Fruit fly (Drosophila melanogaster): ENCODE measurements around the gene Fip1.

Fip1 gene

DNA sequence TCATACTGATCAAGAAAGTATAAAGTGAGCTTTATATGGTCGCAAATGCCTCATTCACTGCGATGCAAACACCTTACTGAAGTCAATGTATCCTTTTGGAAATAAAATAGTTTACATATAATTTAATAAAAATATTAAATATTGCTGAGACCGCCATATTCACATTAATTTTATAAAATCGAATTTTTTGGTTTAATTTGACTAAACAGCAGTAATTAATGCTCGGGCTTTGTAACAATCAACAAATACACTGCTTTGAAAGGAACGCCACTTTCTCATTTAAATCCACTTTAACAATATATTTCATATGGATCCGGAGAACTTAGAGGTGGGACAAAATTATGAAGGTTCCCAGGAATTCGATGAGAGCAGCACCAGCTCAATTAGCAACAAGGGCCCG, 4.3 kb upstream of the Fip1 start, which contains the start of gene sac:
Gene sac, plus strand, starts transcription at position 301 of the 400 bp plus-strand sequence.
- TF ChIP-seq CG15479 (GFP tag; optimal IDR thresholded peaks at IDR 0.05), result no peak
- TF ChIP-seq sens (GFP tag), result peak; percentile 13
- no peak for TF ChIP-seq Ssrp (tag; optimal IDR thresholded peaks at IDR 0.05)
- no peak for TF ChIP-seq CG2116 (GFP tag; optimal IDR thresholded peaks at IDR 0.05)
- TF ChIP-seq CG9932 (GFP tag; IDR thresholded peaks at IDR 0.05), result no peak
- TF ChIP-seq kah (GFP tag; optimal IDR thresholded peaks at IDR 0.05), result no peak
- TF ChIP-seq Stat92E (GFP tag; optimal IDR thresholded peaks at IDR 0.05), result no peak

DNA sequence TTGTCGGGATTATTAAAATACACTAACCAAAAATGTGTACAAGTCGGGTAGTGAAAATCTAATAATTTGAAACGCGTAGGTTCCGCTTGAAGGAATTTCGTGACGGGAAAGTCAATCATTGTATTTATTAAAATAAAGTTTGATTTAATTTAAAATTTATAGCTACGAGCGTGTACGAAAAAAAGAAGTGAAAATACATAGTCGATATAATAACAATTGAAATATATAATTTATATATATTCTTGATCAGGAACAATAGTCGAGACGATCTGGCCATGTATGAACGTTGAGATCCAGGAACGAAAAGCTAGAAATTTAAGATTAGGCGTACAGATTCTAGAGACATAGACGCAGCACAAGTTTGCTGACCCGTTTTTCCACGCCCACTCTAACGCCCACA, 21.5 kb downstream of the Fip1 start, which contains the start of gene CG34425:
Gene CG34425, minus strand, starts transcription at position 101 of the 400 bp plus-strand sequence.
- TF ChIP-seq lilli (GFP tag; optimal IDR thresholded peaks at IDR 0.05) (no peak), Sry-δ (GFP tag; optimal IDR thresholded peaks at IDR 0.05) (no peak), btn (GFP tag; optimal IDR thresholded peaks at IDR 0.05) (no peak), CG11560 (tag; IDR thresholded peaks at IDR 0.05) (no peak), CG2889 (GFP tag; IDR thresholded peaks at IDR 0.05) (no peak), CG15479 (GFP tag; optimal IDR thresholded peaks at IDR 0.05) (no peak), Med (GFP tag) (no peak), wor (GFP tag; IDR thresholded peaks at IDR 0.05) (no peak)

DNA sequence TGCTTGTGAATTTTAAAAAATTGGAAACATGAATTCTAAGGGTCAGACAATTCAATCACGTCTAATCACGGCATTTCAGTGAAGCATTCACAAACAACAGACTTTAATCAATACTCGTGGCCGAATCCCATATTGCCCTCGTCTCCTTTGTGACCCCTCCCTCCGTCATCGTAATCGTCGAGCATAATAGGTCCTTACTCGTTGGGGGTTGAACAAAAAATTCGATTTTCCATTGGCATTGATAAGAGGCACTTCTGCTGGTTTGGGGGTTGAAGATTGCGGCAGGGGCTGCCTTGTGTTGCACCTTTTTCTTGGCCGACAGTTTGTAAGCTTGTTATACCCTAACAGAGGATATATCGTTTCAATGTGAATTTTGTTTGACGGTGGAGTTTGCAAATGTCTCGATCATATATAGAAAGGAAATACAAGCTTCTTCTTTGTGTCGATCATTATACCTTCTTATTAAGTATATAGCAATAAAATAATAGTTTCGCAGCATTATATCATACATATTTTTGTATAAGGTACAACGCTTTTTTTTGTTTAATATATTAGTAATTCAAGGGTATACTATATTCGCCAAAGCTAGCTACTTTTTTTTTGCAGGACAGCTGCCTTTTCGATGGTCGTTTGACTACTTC, 39.5 kb downstream of the Fip1 start:
- TF ChIP-seq CG2199 (GFP tag; IDR thresholded peaks at IDR 0.05) (peak; percentile 63; the same call in 1 of the 3 replicates), CG32772 (GFP tag; IDR thresholded peaks at IDR 0.05) (no peak), pros (GFP tag; optimal IDR thresholded peaks at IDR 0.05) (peak; percentile 92), gem (tag; optimal IDR thresholded peaks at IDR 0.05) (peak; percentile 20), sens (GFP tag) (peak; percentile 37), D19A (tag; optimal IDR thresholded peaks at IDR 0.05) (peak; percentile 97), CG17385 (GFP tag; optimal IDR thresholded peaks at IDR 0.05) (peak; percentile 11), Dll (GFP tag; IDR thresholded peaks at IDR 0.05; ENCODE audit: partially characterized antibody) (no peak), CG30403 (GFP tag; optimal IDR thresholded peaks at IDR 0.05) (no peak), onecut (GFP tag; IDR thresholded peaks at IDR 0.05) (peak; percentile 92), CG13894 (tag; optimal IDR thresholded peaks at IDR 0.05) (peak; percentile 38), CG2678 (tag; optimal IDR thresholded peaks at IDR 0.05) (no peak), dmrt99B (tag; optimal IDR thresholded peaks at IDR 0.05) (peak; percentile 6), Sox100B (GFP tag; optimal IDR thresholded peaks at IDR 0.05) (peak; percentile 16), crp (GFP tag; optimal IDR thresholded peaks at IDR 0.05) (no peak), Lim3 (GFP tag; IDR thresholded peaks at IDR 0.05) (no peak)

- no peak for TF ChIP-seq CG9817 (tag; optimal IDR thresholded peaks at IDR 0.05)
- no peak for TF ChIP-seq usp (GFP tag; optimal IDR thresholded peaks at IDR 0.05)
- TF ChIP-seq z (GFP tag; IDR thresholded peaks at IDR 0.05), result peak; percentile 91
- no peak for TF ChIP-seq dan (GFP tag; IDR thresholded peaks at IDR 0.05)
- peak; percentile 19 for TF ChIP-seq CG8281 (tag; optimal IDR thresholded peaks at IDR 0.05)
- no peak for TF ChIP-seq B-H2 (GFP tag; optimal IDR thresholded peaks at IDR 0.05)
- no peak for TF ChIP-seq NC2α (GFP tag; optimal IDR thresholded peaks at IDR 0.05)
- no peak for TF ChIP-seq ERR (GFP tag; optimal IDR thresholded peaks at IDR 0.05)
- TF ChIP-seq grn (GFP tag; optimal IDR thresholded peaks at IDR 0.05), result no peak
- 0 out of 3 replicates have a peak, but pooled peaks have one; percentile 42 for TF ChIP-seq CG2199 (GFP tag; IDR thresholded peaks at IDR 0.05)
- TF ChIP-seq Drgx (GFP tag; IDR thresholded peaks at IDR 0.05), result no peak
- no peak for TF ChIP-seq Asciz (GFP tag; optimal IDR thresholded peaks at IDR 0.05)
Measured at dm6 chr3R:4530972-4531371, 46.2 kb downstream of the Fip1 start.
